Fruit fly (Drosophila melanogaster): ENCODE measurements around the gene KrT95D.

KrT95D gene

dm6 chr3R:24058041-24058440, 26.4 kb upstream of the KrT95D start, which contains the start of gene SMC1 (continued):
- TF ChIP-seq CG8924 (tag; optimal IDR thresholded peaks at IDR 0.05) = peak; percentile 55
- peak; percentile 31 for TF ChIP-seq Lhr (GFP tag; optimal IDR thresholded peaks at IDR 0.05)
- TF ChIP-seq HLH54F (GFP tag; optimal IDR thresholded peaks at IDR 0.05) = peak; percentile 61
- TF ChIP-seq nau (GFP tag; optimal IDR thresholded peaks at IDR 0.05) = no peak
- 0 out of 2 replicates have a peak, but pooled peaks have one; percentile 39 for TF ChIP-seq cas (GFP tag; IDR thresholded peaks at IDR 0.05)
- TF ChIP-seq tna (GFP tag; IDR thresholded peaks at IDR 0.05; ENCODE audit: partially characterized antibody) = peak; percentile 97
- peak; percentile 19 for TF ChIP-seq bigmax (GFP tag; optimal IDR thresholded peaks at IDR 0.05)
- peak; percentile 72 for TF ChIP-seq slbo (GFP tag; IDR thresholded peaks at IDR 0.05)
- peak; percentile 99 for TF ChIP-seq hbn (GFP tag; IDR thresholded peaks at IDR 0.05; ENCODE audit: partially characterized antibody)
- TF ChIP-seq CG7372 (GFP tag; IDR thresholded peaks at IDR 0.05) = peak; percentile 33; the same call in 1 of the 2 replicates
- TF ChIP-seq aop (GFP tag; IDR thresholded peaks at IDR 0.05) = no peak
- peak; percentile 96 for TF ChIP-seq Dref (GFP tag; IDR thresholded peaks at IDR 0.05)
- peak; percentile 90 for TF ChIP-seq Med (GFP tag)
- peak; percentile 59 for TF ChIP-seq CG4328 (GFP tag; optimal IDR thresholded peaks at IDR 0.05)
- no peak for TF ChIP-seq HLH3B (GFP tag; IDR thresholded peaks at IDR 0.05)
- TF ChIP-seq NC2α (GFP tag; optimal IDR thresholded peaks at IDR 0.05) = no peak
- peak; percentile 6 for TF ChIP-seq CG6683 (GFP tag; optimal IDR thresholded peaks at IDR 0.05)
- TF ChIP-seq ro (GFP tag; IDR thresholded peaks at IDR 0.05) = no peak

DNA sequence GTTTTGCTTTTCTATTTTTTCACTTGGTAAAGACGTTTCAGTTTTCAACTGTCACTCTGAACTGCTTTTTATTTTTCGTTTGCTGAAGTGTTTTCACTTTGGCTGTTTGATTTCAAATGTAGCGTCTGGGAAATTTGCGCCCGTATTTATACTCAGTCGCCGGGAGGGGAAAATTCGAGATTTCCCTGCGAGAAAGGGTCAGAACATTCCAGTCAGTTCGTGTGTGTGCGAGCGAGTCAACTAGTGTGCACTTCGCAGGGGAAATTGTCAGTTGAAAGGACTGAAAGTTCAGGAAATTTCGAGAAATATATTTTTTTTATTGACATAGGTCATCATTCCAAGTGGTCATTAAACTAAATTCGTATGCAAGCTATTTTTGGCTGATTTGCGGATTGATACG, 25.6 kb upstream of the KrT95D start, which contains the start of gene Hsp68:
Gene Hsp68, minus strand, starts transcription at position 123 of the 400 bp plus-strand sequence.
- peak; percentile 23 for TF ChIP-seq grau (tag; optimal IDR thresholded peaks at IDR 0.05)
- peak in 1 of 2 experiments; percentile 13 for TF ChIP-seq bsh (GFP tag; optimal IDR thresholded peaks at IDR 0.05)
- peak; percentile 25 for TF ChIP-seq MTF-1 (GFP tag; optimal IDR thresholded peaks at IDR 0.05; ENCODE audit: borderline replicate concordance)
- TF ChIP-seq CG32772 (GFP tag; IDR thresholded peaks at IDR 0.05) = no peak
- TF ChIP-seq abd-A (tag; optimal IDR thresholded peaks at IDR 0.05) = peak; percentile 88
- no peak for TF ChIP-seq fu2 (GFP tag; optimal IDR thresholded peaks at IDR 0.05)
- TF ChIP-seq CG3847 (GFP tag; IDR thresholded peaks at IDR 0.05) = no peak
- peak; percentile 57 for TF ChIP-seq CG13296 (GFP tag; optimal IDR thresholded peaks at IDR 0.05)
- peak; percentile 39; the same call in 1 of the 3 replicates for TF ChIP-seq zen2 (GFP tag; IDR thresholded peaks at IDR 0.05; ENCODE audit: partially characterized antibody)
- peak; percentile 83 for TF ChIP-seq CG13894 (tag; optimal IDR thresholded peaks at IDR 0.05)
- TF ChIP-seq sna (GFP tag; IDR thresholded peaks at IDR 0.05; ENCODE audit: partially characterized antibody) = 0 out of 2 replicates have a peak, but pooled peaks have one; percentile 50
- no peak for TF ChIP-seq nau (GFP tag; optimal IDR thresholded peaks at IDR 0.05)
- TF ChIP-seq dati (GFP tag; IDR thresholded peaks at IDR 0.05) = no peak
- TF ChIP-seq ci (GFP tag; IDR thresholded peaks at IDR 0.05) = no peak
- TF ChIP-seq YL-1 (GFP tag; optimal IDR thresholded peaks at IDR 0.05) = peak; percentile 21
- peak; percentile 4 for TF ChIP-seq zf30C (GFP tag; optimal IDR thresholded peaks at IDR 0.05)
- no peak for TF ChIP-seq run (tag; optimal IDR thresholded peaks at IDR 0.05)
- no peak for TF ChIP-seq Ada2b (GFP tag; IDR thresholded peaks at IDR 0.05)
- no peak for TF ChIP-seq CG7928 (GFP tag; optimal IDR thresholded peaks at IDR 0.05)
- TF ChIP-seq D19B (GFP tag; optimal IDR thresholded peaks at IDR 0.05) = no peak
- TF ChIP-seq CG12769 (tag; optimal IDR thresholded peaks at IDR 0.05) = peak; percentile 15
- TF ChIP-seq Med (GFP tag) = peak; percentile 81
- TF ChIP-seq exex (tag; optimal IDR thresholded peaks at IDR 0.05) = no peak
- peak; percentile 68 for TF ChIP-seq CG34224 (GFP tag; IDR thresholded peaks at IDR 0.05; ENCODE audit: partially characterized antibody)
- peak; percentile 97 for TF ChIP-seq CG10321 (GFP tag; IDR thresholded peaks at IDR 0.05)
- TF ChIP-seq HmgD (GFP tag; optimal IDR thresholded peaks at IDR 0.05) = peak; percentile 4
- no peak for TF ChIP-seq pita (GFP tag; optimal IDR thresholded peaks at IDR 0.05)
- no peak for TF ChIP-seq CG16779 (GFP tag; IDR thresholded peaks at IDR 0.05)
- TF ChIP-seq CG18262 (tag; optimal IDR thresholded peaks at IDR 0.05) = peak; percentile 15
- peak; percentile 35 for TF ChIP-seq MESR4 (GFP tag; optimal IDR thresholded peaks at IDR 0.05)
- TF ChIP-seq sima (GFP tag; optimal IDR thresholded peaks at IDR 0.05) = no peak
- peak; percentile 7 for TF ChIP-seq CG17359 (tag; optimal IDR thresholded peaks at IDR 0.05)
- peak; percentile 24 for TF ChIP-seq Dp (GFP tag; optimal IDR thresholded peaks at IDR 0.05)
- no peak for TF ChIP-seq twi (tag; optimal IDR thresholded peaks at IDR 0.05)

Measured in whole organism, embryonic.